Fruit fly (Drosophila melanogaster) whole organism, wandering third instar larva: ENCODE data around the gene Rpn13R.

Experiments used
- Vsx2 ChIP-seq: fragments of 200-300, 225-300 bp; sonication (Bioruptor generic); optimal IDR thresholded peaks from 2 replicates; lab custom pipeline; 2018; ENCODE audit warnings: missing biosample characterization, missing genetic modification characterization; ENCODE audit not compliant: partially characterized antibody
- usp ChIP-seq: fragments of >200 bp; optimal IDR thresholded peaks from 2 replicates; lab custom pipeline; 2017; ENCODE audit warnings: missing biosample characterization, missing genetic modification characterization

DNA sequence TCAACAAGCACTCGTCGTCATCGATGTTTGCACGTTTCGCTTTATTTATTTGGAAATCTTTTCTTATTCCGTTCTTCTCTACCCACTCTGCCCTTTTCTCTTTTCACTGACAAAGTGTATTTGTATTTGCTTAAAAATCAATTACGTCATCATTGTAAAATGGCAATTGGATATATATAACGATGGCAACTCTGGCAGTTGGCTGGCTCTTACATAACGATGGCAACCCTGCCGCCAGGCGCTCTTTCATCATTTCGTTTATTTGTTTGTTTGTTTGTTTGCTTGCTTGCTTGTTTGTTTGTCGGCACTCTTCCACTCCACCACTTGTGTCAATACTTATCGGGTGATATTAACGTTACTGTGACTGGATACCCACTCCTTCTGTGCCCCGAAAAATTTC is 36.5 kb downstream of the Rpn13R start:
- TF ChIP-seq Vsx2 (no peak), usp (GFP tag; lab: Kevin White, UChicago) (no peak)
